Worm (Caenorhabditis elegans): ENCODE results near the gene str-81.

DNA sequence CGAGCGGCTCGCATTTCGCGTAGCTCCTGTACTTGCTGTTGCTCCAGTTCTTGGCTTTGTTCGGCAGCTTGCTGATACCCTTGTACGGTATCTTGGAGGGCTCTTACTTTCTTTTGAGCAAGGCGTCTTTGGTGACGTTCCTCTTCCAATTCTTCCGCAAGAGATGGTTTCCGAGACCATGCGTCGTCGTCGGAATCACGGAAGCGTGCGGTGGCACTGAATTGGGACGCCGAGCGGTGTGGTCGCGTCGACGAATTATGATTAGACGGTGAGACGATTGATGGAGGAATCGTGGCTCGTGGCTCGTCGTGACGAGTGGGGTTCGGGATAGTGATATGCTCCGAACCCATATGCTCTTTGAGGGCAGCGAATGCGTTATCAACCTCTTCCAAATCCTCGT, 25.5 kb upstream of the str-81 start:
- TF ChIP-seq bed-1 (GFP tag; IDR thresholded peaks at IDR 0.05) (no peak), die-1 (tag; optimal IDR thresholded peaks at IDR 0.05) (no peak), F49E8.2 (tag; optimal IDR thresholded peaks at IDR 0.05; ENCODE audit: insufficient read depth) (no peak), mel-28 (tag; optimal IDR thresholded peaks at IDR 0.05; ENCODE audit: borderline replicate concordance) (no peak), Y79H2A.3 (GFP tag; conservative IDR thresholded peaks at IDR 0.05) (no peak)
